Fruit fly (Drosophila melanogaster): ENCODE data around the gene CG11630.

- no peak for TF ChIP-seq pan (optimal IDR thresholded peaks at IDR 0.05)
- TF ChIP-seq usp (GFP tag; optimal IDR thresholded peaks at IDR 0.05) = no peak
- TF ChIP-seq Dll (optimal IDR thresholded peaks at IDR 0.05) = no peak
- TF ChIP-seq CG8478 (optimal IDR thresholded peaks at IDR 0.05) = no peak
- TF ChIP-seq EcR (GFP tag; optimal IDR thresholded peaks at IDR 0.05) = no peak
Observed at dm6 chr2L:21784790-21785425, 1.0 kb upstream of the CG11630 start.
